Fruit fly (Drosophila melanogaster): Measurements from ENCODE around the gene CG8004.

Gene CG8004

DNA sequence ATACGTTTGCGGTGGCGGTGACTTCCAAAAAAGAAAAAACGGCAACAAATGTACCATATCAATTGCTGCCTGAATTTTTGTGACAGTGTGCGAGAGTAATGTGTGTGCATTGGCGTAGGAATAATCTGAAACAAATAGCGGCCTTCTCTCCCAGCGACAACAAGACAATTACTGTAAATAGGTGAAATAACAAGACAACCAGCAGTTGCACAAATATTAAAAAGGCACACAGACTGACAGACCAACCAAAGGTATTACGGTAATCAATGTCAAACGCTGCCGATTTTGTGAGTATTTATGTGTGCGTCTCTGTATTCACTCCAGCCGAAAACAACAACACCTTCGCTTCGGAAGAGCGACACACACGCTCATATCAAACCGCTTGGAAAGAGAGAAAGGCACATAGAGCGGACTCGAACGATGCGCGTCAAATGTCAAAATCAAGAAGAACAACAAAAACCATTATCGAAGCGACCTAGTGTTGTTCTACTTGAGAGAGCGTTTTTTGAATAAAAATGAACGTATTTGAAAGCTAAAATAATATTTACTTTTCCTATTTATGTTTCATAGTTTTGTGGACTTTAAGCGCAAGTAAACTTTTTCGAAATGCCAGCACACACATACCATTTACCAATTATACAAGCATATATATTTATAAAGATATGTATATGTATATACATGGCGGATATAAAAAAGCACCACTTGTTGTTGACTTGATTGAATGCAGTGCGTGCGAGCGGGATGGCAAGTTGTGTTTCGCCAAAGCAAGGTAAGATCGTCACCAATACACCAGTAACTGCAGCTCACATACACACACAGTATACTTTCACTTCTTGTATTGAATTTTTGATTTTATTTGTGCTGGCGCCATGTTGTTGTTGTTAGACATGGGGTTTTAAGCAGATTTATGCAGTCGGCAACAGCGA is 21.3 kb downstream of the CG8004 start (continued):
- TF ChIP-seq chn (GFP tag; optimal IDR thresholded peaks at IDR 0.05) (peak; percentile 31), CG42726 (GFP tag; IDR thresholded peaks at IDR 0.05; ENCODE audit: partially characterized antibody) (no peak), CG6254 (GFP tag; optimal IDR thresholded peaks at IDR 0.05) (peak; percentile 53), CG30431 (GFP tag; optimal IDR thresholded peaks at IDR 0.05) (no peak), CG17385 (GFP tag; optimal IDR thresholded peaks at IDR 0.05) (peak; percentile 37), h (optimal IDR thresholded peaks at IDR 0.05) (no peak), dm (GFP tag; optimal IDR thresholded peaks at IDR 0.05) (peak; percentile 4), hbn (GFP tag; IDR thresholded peaks at IDR 0.05; ENCODE audit: partially characterized antibody) (no peak), bsh (GFP tag; optimal IDR thresholded peaks at IDR 0.05) (peak in 1 of 2 experiments; percentile 77), sisA (GFP tag; IDR thresholded peaks at IDR 0.05) (no peak), CG17568 (GFP tag; optimal IDR thresholded peaks at IDR 0.05) (peak; percentile 70), Atf-2 (GFP tag; optimal IDR thresholded peaks at IDR 0.05) (peak; percentile 49), dan (GFP tag; IDR thresholded peaks at IDR 0.05) (no peak), CG10431 (GFP tag; optimal IDR thresholded peaks at IDR 0.05) (peak; percentile 78), CG11560 (tag; IDR thresholded peaks at IDR 0.05) (no peak), ERR (GFP tag; optimal IDR thresholded peaks at IDR 0.05) (peak; percentile 83), CG6272 (GFP tag; IDR thresholded peaks at IDR 0.05) (no peak), en (GFP tag; optimal IDR thresholded peaks at IDR 0.05) (peak; percentile 50), insv (GFP tag; optimal IDR thresholded peaks at IDR 0.05) (peak in 1 of 2 experiments; percentile 43), Dref (GFP tag; IDR thresholded peaks at IDR 0.05) (no peak), Optix (GFP tag; IDR thresholded peaks at IDR 0.05) (peak; percentile 50; the same call in 1 of the 3 replicates), YL-1 (GFP tag; optimal IDR thresholded peaks at IDR 0.05) (peak; percentile 17), usp (GFP tag; optimal IDR thresholded peaks at IDR 0.05) (no peak), unpg (GFP tag; optimal IDR thresholded peaks at IDR 0.05) (peak; percentile 67), crp (GFP tag; optimal IDR thresholded peaks at IDR 0.05) (no peak), CG2116 (GFP tag; optimal IDR thresholded peaks at IDR 0.05) (peak; percentile 8), CG11723 (GFP tag; optimal IDR thresholded peaks at IDR 0.05) (peak; percentile 45), CG16815 (GFP tag; optimal IDR thresholded peaks at IDR 0.05) (no peak), CG12104 (GFP tag; optimal IDR thresholded peaks at IDR 0.05) (peak; percentile 69), CG3847 (GFP tag; IDR thresholded peaks at IDR 0.05) (no peak; the same call in 1 of the 2 replicates), Oaz (GFP tag; IDR thresholded peaks at IDR 0.05) (no peak; the same call in 1 of the 2 replicates), ssp (GFP tag; IDR thresholded peaks at IDR 0.05) (no peak), Antp (GFP tag; optimal IDR thresholded peaks at IDR 0.05) (peak; percentile 54), jigr1 (GFP tag; IDR thresholded peaks at IDR 0.05) (no peak), z (GFP tag; IDR thresholded peaks at IDR 0.05) (peak; percentile 52; the same call in 1 of the 3 replicates), CG31224 (GFP tag; IDR thresholded peaks at IDR 0.05) (no peak), CG13624 (GFP tag; optimal IDR thresholded peaks at IDR 0.05) (peak; percentile 14), D19A (tag; optimal IDR thresholded peaks at IDR 0.05) (peak; percentile 9), Bgb (GFP tag; IDR thresholded peaks at IDR 0.05; ENCODE audit: partially characterized antibody) (no peak), CG8290 (GFP tag; optimal IDR thresholded peaks at IDR 0.05) (no peak), CG8290 (tag; optimal IDR thresholded peaks at IDR 0.05) (peak; percentile 66 to 91), CG10462 (GFP tag; optimal IDR thresholded peaks at IDR 0.05) (peak; percentile 36), CG15601 (tag; optimal IDR thresholded peaks at IDR 0.05) (peak; percentile 82), CG10565 (GFP tag; optimal IDR thresholded peaks at IDR 0.05) (no peak), CG3726 (GFP tag; IDR thresholded peaks at IDR 0.05) (no peak; the same call in 2 of the 3 replicates), Hr3 (GFP tag; optimal IDR thresholded peaks at IDR 0.05) (no peak), CG8765 (GFP tag; IDR thresholded peaks at IDR 0.05) (no peak), CG4282 (GFP tag; optimal IDR thresholded peaks at IDR 0.05) (peak; percentile 7), Jarid2 (GFP tag; optimal IDR thresholded peaks at IDR 0.05) (peak; percentile 59), Ptx1 (GFP tag; IDR thresholded peaks at IDR 0.05) (no peak)
